Fruit fly (Drosophila melanogaster) whole organism, prepupa: ENCODE measurements around the gene CG46313.

ENCODE experiments used
- CG11902 ChIP-seq: fragments of 200-800 bp; sonication (Bioruptor generic); optimal IDR thresholded peaks from 3 replicates; lab custom pipeline; 2016; ENCODE audit warnings: missing biosample characterization, missing genetic modification characterization
- Eip75B ChIP-seq: fragments of 200-800 bp; sonication (Bioruptor generic); optimal IDR thresholded peaks from 3 replicates; lab custom pipeline; 2016; ENCODE audit warnings: missing biosample characterization, missing genetic modification characterization
- Ets96B ChIP-seq: fragments of 200-800 bp; optimal IDR thresholded peaks from 2 replicates; lab custom pipeline; 2019; ENCODE audit warnings: missing biosample characterization, mild to moderate bottlenecking, missing genetic modification characterization, moderate library complexity
- Hr4 ChIP-seq: fragments of 200-800 bp; sonication (Bioruptor generic); optimal IDR thresholded peaks from 3 replicates; lab custom pipeline; 2016; ENCODE audit warnings: missing biosample characterization, missing genetic modification characterization
- fkh ChIP-seq: fragments of 200-800 bp; sonication (Bioruptor generic); optimal IDR thresholded peaks from 3 replicates; lab custom pipeline; 2017; ENCODE audit warnings: missing biosample characterization, mild to moderate bottlenecking, missing genetic modification characterization, moderate library complexity

dm6 chr3R:26968823-26969638 lies 9.3 kb upstream of the CG46313 start:
- peak; percentile 38 for TF ChIP-seq fkh (GFP tag; lab: Kevin White, UChicago)
- TF ChIP-seq CG11902 (GFP tag; lab: Kevin White, UChicago) = no peak
- TF ChIP-seq Hr4 (GFP tag; lab: Kevin White, UChicago) = no peak
- no peak for TF ChIP-seq Ets96B (tag; lab: Kevin White, UChicago)
- no peak for TF ChIP-seq Eip75B (GFP tag; lab: Kevin White, UChicago)
